Worm (Caenorhabditis elegans) whole organism, L1 larva: ENCODE data around the gene pygo-1.
A peak's percentile ranks its signal among the peaks of the same experiment; 100 is the strongest.

Source experiments
- C04F5.9 ChIP-seq: sonication (generic microtip); optimal IDR thresholded peaks from 2 replicates; lab custom pipeline; 2016; ENCODE audit warnings: missing genetic modification characterization, missing compliant biosample characterization
- aha-1 ChIP-seq: fragments of 150-350 bp; optimal IDR thresholded peaks from 2 replicates; lab custom pipeline; 2014; ENCODE audit warnings: missing biosample characterization, missing genetic modification characterization
- aly-2 ChIP-seq: fragments of 150-350 bp; optimal IDR thresholded peaks from 2 replicates; lab custom pipeline; 2014; ENCODE audit warnings: missing biosample characterization, missing genetic modification characterization
- blmp-1 ChIP-seq: fragments of 150-350 bp; optimal IDR thresholded peaks from 2 replicates; lab custom pipeline; 2014; ENCODE audit warnings: missing biosample characterization, missing genetic modification characterization
- ceh-63 ChIP-seq: fragments of 200-800 bp; sonication (Bioruptor generic); optimal IDR thresholded peaks from 2 replicates; lab custom pipeline; 2018; ENCODE audit warnings: mild to moderate bottlenecking, missing genetic modification characterization, missing compliant biosample characterization
- ceh-8 ChIP-seq: fragments of 200-800 bp; sonication (Bioruptor generic); optimal IDR thresholded peaks from 2 replicates; lab custom pipeline; 2018; ENCODE audit warnings: mild to moderate bottlenecking, missing genetic modification characterization, moderate library complexity, missing compliant biosample characterization
- ceh-82 ChIP-seq, 3 experiments: fragments of 150-350 bp in 1 of 3; sonication (generic microtip) in 2 of 3; optimal IDR thresholded peaks; 2 replicates each; lab custom pipeline; 2014 to 2017; ENCODE audit warnings: missing biosample characterization in 3 of 3, missing genetic modification characterization in 3 of 3
- ceh-88 ChIP-seq: fragments of 200-800 bp; sonication (Bioruptor generic); IDR thresholded peaks from 2 replicates; pipeline ENCODE4 v1.3.6; 2022; ENCODE audit warnings: missing genetic modification characterization, missing compliant biosample characterization
- ceh-90 ChIP-seq: sonication (generic microtip); optimal IDR thresholded peaks from 2 replicates; lab custom pipeline; 2016; ENCODE audit warnings: missing genetic modification characterization, missing compliant biosample characterization
- efl-1 ChIP-seq, 4 experiments: fragments of 150-350 bp; optimal IDR thresholded peaks in 3 of 4; peaks in 1 of 4; 1 replicate in 1 of 4; 2 replicates in 3 of 4; lab custom pipeline; 2014; ENCODE audit warnings: missing biosample characterization in 2 of 4, missing genetic modification characterization in 2 of 4, missing genetic modification reagents in 2 of 4
- egl-13 ChIP-seq: sonication (generic microtip); optimal IDR thresholded peaks from 2 replicates; lab custom pipeline; 2016; ENCODE audit warnings: missing genotype, missing genetic modification reagents, missing genetic modification characterization, missing compliant biosample characterization
- egl-27 ChIP-seq, 2 experiments: fragments of 150-350 bp in 1 of 2; sonication (generic microtip); optimal IDR thresholded peaks; 3 replicates each; lab custom pipeline; 2017 to 2018; ENCODE audit warnings: missing biosample characterization in 2 of 2, missing genetic modification characterization in 2 of 2, missing genetic modification reagents in 2 of 2
- elt-2 ChIP-seq: sonication (generic microtip); optimal IDR thresholded peaks from 2 replicates; lab custom pipeline; 2016; ENCODE audit warnings: missing genetic modification characterization, mild to moderate bottlenecking, inconsistent platforms, missing compliant biosample characterization, missing genetic modification reagents
- elt-3 ChIP-seq, 6 experiments: fragments of 150-350 bp in 1 of 6; sonication (generic microtip); optimal IDR thresholded peaks; 2 replicates each; lab custom pipeline; 2017 to 2018; ENCODE audit warnings: missing biosample characterization in 6 of 6, missing genetic modification characterization in 6 of 6, inconsistent platforms in 1 of 6
- ets-5 ChIP-seq: fragments of 200-800 bp; sonication (Bioruptor generic); IDR thresholded peaks from 2 replicates; pipeline ENCODE4 v1.3.6; 2022; ENCODE audit warnings: missing genetic modification characterization, missing compliant biosample characterization
- fkh-4 ChIP-seq: sonication (generic microtip); optimal IDR thresholded peaks from 2 replicates; lab custom pipeline; 2016; ENCODE audit warnings: missing compliant biosample characterization, missing genetic modification characterization, borderline replicate concordance
- fkh-8 ChIP-seq: sonication (generic microtip); optimal IDR thresholded peaks from 2 replicates; lab custom pipeline; 2016; ENCODE audit warnings: mild to moderate bottlenecking, missing genetic modification characterization, missing compliant biosample characterization
- hlh-17 ChIP-seq: fragments of 200-800 bp; sonication (Bioruptor generic); optimal IDR thresholded peaks from 2 replicates; lab custom pipeline; 2018; ENCODE audit warnings: missing genetic modification characterization, mild to moderate bottlenecking, missing compliant biosample characterization, moderate library complexity, borderline replicate concordance
- hpl-2 ChIP-seq: fragments of 150-350 bp; optimal IDR thresholded peaks from 2 replicates; lab custom pipeline; 2014; ENCODE audit warnings: missing biosample characterization, missing genetic modification reagents, missing genetic modification characterization
- isw-1 ChIP-seq: fragments of 200-800 bp; sonication (Bioruptor generic); IDR thresholded peaks from 2 replicates; pipeline ENCODE4 v1.3.6; 2022; ENCODE audit warnings: missing genetic modification characterization, missing compliant biosample characterization
- lin-13 ChIP-seq: fragments of 150-350 bp; optimal IDR thresholded peaks from 2 replicates; lab custom pipeline; 2014; ENCODE audit warnings: missing biosample characterization, missing genetic modification reagents, missing genetic modification characterization
- lin-15B ChIP-seq: fragments of 150-350 bp; sonication (generic microtip); optimal IDR thresholded peaks from 3 replicates; lab custom pipeline; 2014; ENCODE audit warnings: missing biosample characterization, missing genetic modification characterization
- mdl-1 ChIP-seq, 2 experiments: fragments of 150-350 bp; optimal IDR thresholded peaks; 2 replicates each; lab custom pipeline; 2014 to 2017; ENCODE audit warnings: missing biosample characterization in 2 of 2, missing genetic modification characterization in 2 of 2, inconsistent platforms in 1 of 2
- mef-2 ChIP-seq: fragments of 150-350 bp; optimal IDR thresholded peaks from 2 replicates; lab custom pipeline; 2014; ENCODE audit warnings: missing biosample characterization, missing genetic modification characterization
- nhr-12 ChIP-seq: sonication (generic microtip); optimal IDR thresholded peaks from 2 replicates; lab custom pipeline; 2017; ENCODE audit warnings: missing biosample characterization, missing genetic modification characterization
- nhr-19 ChIP-seq: fragments of 200-800 bp; sonication (Bioruptor generic); conservative IDR thresholded peaks from 2 replicates; pipeline ENCODE4 v1.3.6; 2022; ENCODE audit warnings: missing genetic modification characterization, missing compliant biosample characterization
- nhr-28 ChIP-seq: fragments of 150-350 bp; optimal IDR thresholded peaks from 2 replicates; lab custom pipeline; 2014; ENCODE audit warnings: missing biosample characterization, missing genetic modification characterization
- nhr-47 ChIP-seq: sonication (generic microtip); optimal IDR thresholded peaks from 2 replicates; lab custom pipeline; 2016; ENCODE audit warnings: mild to moderate bottlenecking, missing genetic modification characterization, moderate library complexity, missing compliant biosample characterization
- nhr-71 ChIP-seq: sonication (generic microtip); optimal IDR thresholded peaks from 2 replicates; lab custom pipeline; 2016; ENCODE audit warnings: mild to moderate bottlenecking, missing genetic modification characterization, moderate library complexity, missing compliant biosample characterization
- nhr-76 ChIP-seq: sonication (generic microtip); optimal IDR thresholded peaks from 2 replicates; lab custom pipeline; 2017; ENCODE audit warnings: missing biosample characterization, missing genetic modification characterization
- nhr-84 ChIP-seq: sonication (generic microtip); optimal IDR thresholded peaks from 2 replicates; lab custom pipeline; 2017; ENCODE audit warnings: missing biosample characterization, missing genetic modification characterization
- nhr-85 ChIP-seq: sonication (generic microtip); peaks from one replicate; lab custom pipeline; 2016; ENCODE audit warnings: missing genetic modification characterization, inconsistent platforms, missing compliant biosample characterization
- pag-3 ChIP-seq: sonication (generic microtip); optimal IDR thresholded peaks from 2 replicates; lab custom pipeline; 2017; ENCODE audit warnings: missing genetic modification characterization, mild to moderate bottlenecking, missing compliant biosample characterization, antibody characterized with exemption, borderline replicate concordance; ENCODE audit not compliant: insufficient read depth
- skn-1 ChIP-seq: fragments of 150-350 bp; optimal IDR thresholded peaks from 2 replicates; lab custom pipeline; 2014; ENCODE audit warnings: missing biosample characterization, missing genetic modification characterization
- snpc-4 ChIP-seq: fragments of 150-350 bp; optimal IDR thresholded peaks from 2 replicates; lab custom pipeline; 2014; ENCODE audit warnings: missing biosample characterization, missing genetic modification characterization
- snu-23 ChIP-seq: sonication (generic microtip); optimal IDR thresholded peaks from 2 replicates; lab custom pipeline; 2016; ENCODE audit warnings: missing genetic modification characterization, missing compliant biosample characterization
- sox-4 ChIP-seq: sonication (generic microtip); optimal IDR thresholded peaks from 2 replicates; lab custom pipeline; 2016; ENCODE audit warnings: missing genetic modification characterization, missing compliant biosample characterization
- sup-37 ChIP-seq: fragments of 200-800 bp; sonication (Bioruptor generic); optimal IDR thresholded peaks from 2 replicates; lab custom pipeline; 2018; ENCODE audit warnings: mild to moderate bottlenecking, missing genetic modification characterization, missing compliant biosample characterization
- swsn-7 ChIP-seq: sonication (generic microtip); optimal IDR thresholded peaks from 2 replicates; lab custom pipeline; 2016; ENCODE audit warnings: missing genetic modification characterization, missing compliant biosample characterization
- unc-62 ChIP-seq: fragments of 150-350 bp; optimal IDR thresholded peaks from 2 replicates; lab custom pipeline; 2014; ENCODE audit warnings: missing biosample characterization, missing genetic modification reagents, missing genetic modification characterization
- zag-1 ChIP-seq: fragments of 150-350 bp; optimal IDR thresholded peaks from 2 replicates; lab custom pipeline; 2014; ENCODE audit warnings: missing biosample characterization, missing genetic modification characterization
- zip-4 ChIP-seq: fragments of 200-800 bp; sonication (Bioruptor generic); optimal IDR thresholded peaks from 2 replicates; lab custom pipeline; 2018; ENCODE audit warnings: mild to moderate bottlenecking, missing genetic modification characterization, moderate library complexity, missing compliant biosample characterization

Gene pygo-1

ce11 chrIV:5108971-5109370, 25.9 kb downstream of the pygo-1 start:
- no peak for TF ChIP-seq lin-15B (tag; lab: Kevin White, UChicago)

- TF ChIP-seq zag-1: no peak
- no peak for TF ChIP-seq aha-1 (tag; lab: Kevin White, UChicago)
- TF ChIP-seq efl-1 (optimal IDR thresholded peaks at IDR 0.05; lab: Kevin White, UChicago): no peak
- peak in 1 of 2 experiments; percentile 55 for TF ChIP-seq efl-1 (GFP tag; optimal IDR thresholded peaks at IDR 0.05 in 1 of 2; lab: Kevin White, UChicago)
- no peak for TF ChIP-seq sup-37 (GFP tag; lab: Kevin White, UChicago)
These were observed 26.8 kb downstream of the pygo-1 start for ce11 chrIV:5109943-5110342.

- no peak for TF ChIP-seq ceh-90 (tag; lab: Kevin White, UChicago)
- peak; percentile 20 for TF ChIP-seq nhr-85 (tag; lab: Kevin White, UChicago)
These were observed 27.4 kb downstream of the pygo-1 start for ce11 chrIV:5110391-5110930.

ce11 chrIV:5111533-5111932, 28.4 kb downstream of the pygo-1 start, which contains the start of gene AC7.3:
AC7.3 (plus strand) TSS chrIV:5111833.
- no peak for TF ChIP-seq unc-62 (GFP tag; lab: Kevin White, UChicago)
- TF ChIP-seq fkh-8: no peak

- TF ChIP-seq aly-2: no peak
- no peak for TF ChIP-seq ceh-82 (tag; optimal IDR thresholded peaks at IDR 0.05; lab: Kevin White, UChicago)
- TF ChIP-seq lin-15B (tag; lab: Kevin White, UChicago): no peak
- no peak for TF ChIP-seq swsn-7 (tag; lab: Kevin White, UChicago)
- TF ChIP-seq ceh-8 (GFP tag; lab: Kevin White, UChicago): no peak
- TF ChIP-seq nhr-85 (tag; lab: Kevin White, UChicago): no peak
- no peak for TF ChIP-seq nhr-76 (tag; lab: Kevin White, UChicago)
- no peak for TF ChIP-seq egl-27 (tag; optimal IDR thresholded peaks at IDR 0.05; lab: Kevin White, UChicago)
- TF ChIP-seq nhr-84: no peak
- no peak for TF ChIP-seq egl-13
- no peak for TF ChIP-seq nhr-12 (tag; lab: Kevin White, UChicago)
These were observed 38.9 kb downstream of the pygo-1 start, which contains the start of gene tkr-3 for ce11 chrIV:5121995-5122394. tkr-3 (minus strand) TSS chrIV:5122095.

- TF ChIP-seq nhr-47 (no peak), mef-2 (no peak), lin-13 (GFP tag; lab: Kevin White, UChicago) (no peak), elt-2 (peak; percentile 12), C04F5.9 (tag; lab: Kevin White, UChicago) (no peak), snpc-4 (no peak), zip-4 (no peak), elt-3 (tag; optimal IDR thresholded peaks at IDR 0.05; lab: Kevin White, UChicago) (peak in 3 of 6 experiments; percentile 51 to 78 (median 65)), isw-1 (GFP tag; lab: Robert Waterston, UW) (no peak), hlh-17 (GFP tag; lab: Kevin White, UChicago) (no peak), ceh-88 (GFP tag; lab: Robert Waterston, UW) (no peak), swsn-7 (tag; lab: Kevin White, UChicago) (no peak), ets-5 (GFP tag; lab: Robert Waterston, UW) (no peak), hpl-2 (no peak), mdl-1 (tag; optimal IDR thresholded peaks at IDR 0.05; lab: Kevin White, UChicago) (no peak), ceh-63 (GFP tag; lab: Kevin White, UChicago) (no peak), zag-1 (no peak), fkh-4 (tag; lab: Kevin White, UChicago) (no peak), nhr-28 (tag; lab: Kevin White, UChicago) (no peak), egl-27 (tag; optimal IDR thresholded peaks at IDR 0.05; lab: Kevin White, UChicago) (no peak), sox-4 (tag; lab: Kevin White, UChicago) (no peak), nhr-71 (no peak), blmp-1 (tag; lab: Kevin White, UChicago) (peak; percentile 48), skn-1 (tag; lab: Kevin White, UChicago) (no peak), aly-2 (no peak), nhr-19 (no peak), snu-23 (no peak), pag-3 (tag; lab: Kevin White, UChicago) (no peak)
These were observed 48.7 kb downstream of the pygo-1 start for ce11 chrIV:5131781-5132180.
